Worm (Caenorhabditis elegans) whole organism, late embryonic: Measurements from ENCODE around the gene sre-32.

Experiments used
- C38D4.7 ChIP-seq: fragments of 200-800 bp; sonication (Bioruptor generic); optimal IDR thresholded peaks from 2 replicates; lab custom pipeline; 2018; ENCODE audit warnings: mild to moderate bottlenecking, missing genetic modification characterization, moderate library complexity, missing compliant biosample characterization
- F13H6.1 ChIP-seq: sonication (generic microtip); optimal IDR thresholded peaks from 2 replicates; lab custom pipeline; 2016; ENCODE audit warnings: missing genetic modification characterization, missing compliant biosample characterization
- T23F11.4 ChIP-seq: fragments of 200-800 bp; sonication (Bioruptor generic); optimal IDR thresholded peaks from 2 replicates; lab custom pipeline; 2018; ENCODE audit warnings: mild to moderate bottlenecking, missing genetic modification characterization, missing compliant biosample characterization
- Y22D7AL.16 ChIP-seq: sonication (generic microtip); optimal IDR thresholded peaks from 2 replicates; lab custom pipeline; 2016; ENCODE audit warnings: missing genetic modification characterization, missing compliant biosample characterization
- ahr-1 ChIP-seq: sonication (generic microtip); optimal IDR thresholded peaks from 2 replicates; lab custom pipeline; 2016; ENCODE audit warnings: missing genetic modification characterization, missing compliant biosample characterization
- ceh-19 ChIP-seq: fragments of 200-800 bp; sonication (Bioruptor generic); optimal IDR thresholded peaks from 2 replicates; lab custom pipeline; 2018; ENCODE audit warnings: mild to moderate bottlenecking, missing genetic modification characterization, missing compliant biosample characterization
- ceh-2 ChIP-seq: sonication (generic microtip); optimal IDR thresholded peaks from 2 replicates; lab custom pipeline; 2016; ENCODE audit warnings: missing genotype, missing genetic modification characterization, missing compliant biosample characterization
- ceh-22 ChIP-seq: sonication (generic microtip); optimal IDR thresholded peaks from 2 replicates; lab custom pipeline; 2017; ENCODE audit warnings: missing biosample characterization, missing genetic modification characterization
- ceh-31 ChIP-seq: sonication (generic microtip); optimal IDR thresholded peaks from 2 replicates; lab custom pipeline; 2016; ENCODE audit warnings: missing genetic modification characterization, missing compliant biosample characterization
- ceh-45 ChIP-seq: fragments of 200-800 bp; sonication (Bioruptor generic); IDR thresholded peaks from 2 replicates; pipeline ENCODE4 v1.3.6; 2022; ENCODE audit warnings: missing genetic modification reagents, missing genetic modification characterization, missing compliant biosample characterization
- ceh-9 ChIP-seq: sonication (generic microtip); optimal IDR thresholded peaks from 2 replicates; lab custom pipeline; 2016; ENCODE audit warnings: mild to moderate bottlenecking, missing genetic modification characterization, inconsistent platforms, missing compliant biosample characterization
- dmd-4 ChIP-seq: sonication (generic microtip); optimal IDR thresholded peaks from 2 replicates; lab custom pipeline; 2016; ENCODE audit warnings: borderline replicate concordance, missing genetic modification characterization, missing compliant biosample characterization
- elt-2 ChIP-seq: sonication (generic microtip); optimal IDR thresholded peaks from 2 replicates; lab custom pipeline; 2016; ENCODE audit warnings: missing genetic modification reagents, missing genetic modification characterization, missing compliant biosample characterization
- elt-4 ChIP-seq: sonication (generic microtip); optimal IDR thresholded peaks from 2 replicates; lab custom pipeline; 2016; ENCODE audit warnings: missing genetic modification characterization, missing compliant biosample characterization
- ets-4 ChIP-seq: sonication (generic microtip); optimal IDR thresholded peaks from 2 replicates; lab custom pipeline; 2016; ENCODE audit warnings: missing genetic modification characterization, missing compliant biosample characterization
- fax-1 ChIP-seq: sonication (generic microtip); optimal IDR thresholded peaks from 2 replicates; lab custom pipeline; 2016; ENCODE audit warnings: missing genotype, missing genetic modification characterization, missing compliant biosample characterization
- fkh-10 ChIP-seq: fragments of 150-350 bp; optimal IDR thresholded peaks from 2 replicates; lab custom pipeline; 2014; ENCODE audit warnings: missing biosample characterization, missing genetic modification reagents, missing genetic modification characterization
- gmeb-2 ChIP-seq: sonication (generic microtip); optimal IDR thresholded peaks from 2 replicates; lab custom pipeline; 2016; ENCODE audit warnings: missing genetic modification characterization, inconsistent platforms, missing compliant biosample characterization
- hlh-13 ChIP-seq: fragments of 200-800 bp; sonication (Bioruptor generic); optimal IDR thresholded peaks from 2 replicates; lab custom pipeline; 2018; ENCODE audit warnings: mild to moderate bottlenecking, missing genetic modification characterization, missing compliant biosample characterization
- hlh-15 ChIP-seq: sonication (generic microtip); optimal IDR thresholded peaks from 2 replicates; lab custom pipeline; 2016; ENCODE audit warnings: missing genetic modification characterization, missing compliant biosample characterization
- hlh-30 ChIP-seq: sonication (generic microtip); optimal IDR thresholded peaks from 2 replicates; lab custom pipeline; 2017; ENCODE audit warnings: antibody characterized with exemption, missing genetic modification characterization, missing compliant biosample characterization; ENCODE audit not compliant: insufficient read depth
- hlh-8 ChIP-seq: sonication (generic microtip); optimal IDR thresholded peaks from 2 replicates; lab custom pipeline; 2016; ENCODE audit warnings: missing genotype, missing genetic modification characterization, missing compliant biosample characterization
- lin-11 ChIP-seq: fragments of 200-800 bp; sonication (Bioruptor generic); optimal IDR thresholded peaks from 2 replicates; lab custom pipeline; 2018; ENCODE audit warnings: mild to moderate bottlenecking, missing genetic modification characterization, missing compliant biosample characterization
- nfya-1 ChIP-seq: sonication (generic microtip); optimal IDR thresholded peaks from 2 replicates; lab custom pipeline; 2017; ENCODE audit warnings: missing genetic modification characterization, mild to moderate bottlenecking, missing compliant biosample characterization, antibody characterized with exemption, moderate library complexity
- nhr-11 ChIP-seq: fragments of 150-350 bp; optimal IDR thresholded peaks from 2 replicates; lab custom pipeline; 2014; ENCODE audit warnings: missing biosample characterization, missing genetic modification characterization
- nhr-232 ChIP-seq: sonication (generic microtip); optimal IDR thresholded peaks from 2 replicates; lab custom pipeline; 2016; ENCODE audit warnings: missing genetic modification characterization, missing compliant biosample characterization
- odd-2 ChIP-seq: sonication (generic microtip); optimal IDR thresholded peaks from 2 replicates; lab custom pipeline; 2017; ENCODE audit warnings: antibody characterized with exemption, mild to moderate bottlenecking, missing genetic modification characterization, missing compliant biosample characterization
- pag-3 ChIP-seq: sonication (generic microtip); optimal IDR thresholded peaks from 2 replicates; lab custom pipeline; 2016; ENCODE audit warnings: missing compliant biosample characterization, missing genetic modification characterization, borderline replicate concordance
- pax-1 ChIP-seq: fragments of 150-350 bp; optimal IDR thresholded peaks from 2 replicates; lab custom pipeline; 2014; ENCODE audit warnings: missing biosample characterization, missing genetic modification characterization
- pha-2 ChIP-seq: sonication (generic microtip); optimal IDR thresholded peaks from 2 replicates; lab custom pipeline; 2017; ENCODE audit warnings: mild to moderate bottlenecking, missing genetic modification characterization, missing compliant biosample characterization
- pqm-1 ChIP-seq: sonication (generic microtip); optimal IDR thresholded peaks from 2 replicates; lab custom pipeline; 2016; ENCODE audit warnings: missing genetic modification characterization, missing compliant biosample characterization
- rnt-1 ChIP-seq: sonication (generic microtip); optimal IDR thresholded peaks from 2 replicates; lab custom pipeline; 2016; ENCODE audit warnings: missing genetic modification characterization, missing compliant biosample characterization
- sox-2 ChIP-seq: fragments of 200-800 bp; sonication (Bioruptor generic); IDR thresholded peaks from 2 replicates; pipeline ENCODE4 v1.3.6; 2022; ENCODE audit warnings: missing genetic modification reagents, missing genetic modification characterization, missing compliant biosample characterization
- sox-4 ChIP-seq: sonication (generic microtip); optimal IDR thresholded peaks from 2 replicates; lab custom pipeline; 2017; ENCODE audit warnings: mild to moderate bottlenecking, missing genetic modification characterization, inconsistent platforms, missing compliant biosample characterization
- tbx-2 ChIP-seq: sonication (generic microtip); optimal IDR thresholded peaks from 2 replicates; lab custom pipeline; 2016; ENCODE audit warnings: missing genetic modification characterization, missing compliant biosample characterization
- tbx-7 ChIP-seq: sonication (generic microtip); optimal IDR thresholded peaks from 2 replicates; lab custom pipeline; 2016; ENCODE audit warnings: missing genotype, missing genetic modification characterization, missing compliant biosample characterization
- ttx-3 ChIP-seq: sonication (generic microtip); optimal IDR thresholded peaks from 2 replicates; lab custom pipeline; 2016; ENCODE audit warnings: missing genetic modification reagents, missing genetic modification characterization, missing compliant biosample characterization
- unc-3 ChIP-seq, 2 experiments: fragments of 200-800 bp in 1 of 2; sonication (Bioruptor generic) in 1 of 2; sonication (generic microtip) in 1 of 2; conservative IDR thresholded peaks in 1 of 2; optimal IDR thresholded peaks in 1 of 2; 2 replicates each; pipeline versions ENCODE4 v1.3.6 to Lab custom; 2016 to 2022; ENCODE audit warnings: missing compliant biosample characterization in 2 of 2, missing genetic modification characterization in 2 of 2, missing genetic modification reagents in 1 of 2
- unc-42 ChIP-seq: sonication (generic microtip); optimal IDR thresholded peaks from 2 replicates; lab custom pipeline; 2016; ENCODE audit warnings: missing genotype, missing genetic modification characterization, missing compliant biosample characterization
- ztf-16 ChIP-seq: sonication (generic microtip); optimal IDR thresholded peaks from 2 replicates; lab custom pipeline; 2017; ENCODE audit warnings: missing genetic modification characterization, missing compliant biosample characterization

Gene sre-32

DNA sequence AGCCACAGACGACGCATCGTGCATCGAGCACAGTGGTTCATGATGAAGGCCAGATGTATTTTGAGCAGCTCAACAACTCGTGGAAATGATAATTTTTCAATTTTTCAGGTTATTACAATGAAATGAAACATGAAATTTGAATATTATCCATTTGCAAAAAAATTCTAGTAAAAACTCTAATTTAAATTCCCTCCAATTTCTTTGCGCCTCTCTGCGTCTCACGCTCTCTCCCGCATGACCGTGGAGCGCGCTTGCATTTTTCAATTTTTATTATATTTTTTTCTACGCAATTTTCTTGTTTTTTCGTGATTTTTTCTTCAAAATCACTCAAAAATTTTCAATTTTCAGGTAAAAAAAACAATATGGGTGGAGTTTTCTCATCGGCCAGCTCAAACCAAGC, 2.9 kb upstream of the sre-32 start, which contains the start of gene tag-281 (continued):
- no peak for TF ChIP-seq T23F11.4 (GFP tag; lab: Kevin White, UChicago)
- no peak for TF ChIP-seq ceh-9 (tag; lab: Kevin White, UChicago)
- TF ChIP-seq ceh-31 (tag; lab: Kevin White, UChicago), result peak; percentile 15
- TF ChIP-seq fax-1, result no peak
- TF ChIP-seq hlh-13 (GFP tag; lab: Kevin White, UChicago), result no peak
- TF ChIP-seq ceh-2 (tag; lab: Kevin White, UChicago), result no peak
- peak; percentile 68 for TF ChIP-seq nfya-1 (tag; lab: Kevin White, UChicago)
- no peak for TF ChIP-seq sox-2
- no peak for TF ChIP-seq dmd-4
- TF ChIP-seq Y22D7AL.16 (tag; lab: Kevin White, UChicago), result no peak
- TF ChIP-seq pax-1, result peak; percentile 6
- TF ChIP-seq F13H6.1 (tag; lab: Kevin White, UChicago), result no peak
- TF ChIP-seq pha-2, result no peak
- no peak for TF ChIP-seq C38D4.7
- no peak for TF ChIP-seq pag-3 (tag; lab: Kevin White, UChicago)
- no peak for TF ChIP-seq elt-2 (tag; lab: Kevin White, UChicago)
- no peak for TF ChIP-seq odd-2 (tag; lab: Kevin White, UChicago)
- no peak for TF ChIP-seq lin-11 (tag; lab: Kevin White, UChicago)
- no peak for TF ChIP-seq ttx-3 (tag; lab: Kevin White, UChicago)
- TF ChIP-seq tbx-2 (tag; lab: Kevin White, UChicago), result no peak
- TF ChIP-seq ets-4 (tag; lab: Kevin White, UChicago), result no peak
- TF ChIP-seq gmeb-2, result no peak
- no peak for TF ChIP-seq ceh-19 (GFP tag; lab: Kevin White, UChicago)
- TF ChIP-seq rnt-1, result no peak
- no peak for TF ChIP-seq ztf-16 (tag; lab: Kevin White, UChicago)

DNA sequence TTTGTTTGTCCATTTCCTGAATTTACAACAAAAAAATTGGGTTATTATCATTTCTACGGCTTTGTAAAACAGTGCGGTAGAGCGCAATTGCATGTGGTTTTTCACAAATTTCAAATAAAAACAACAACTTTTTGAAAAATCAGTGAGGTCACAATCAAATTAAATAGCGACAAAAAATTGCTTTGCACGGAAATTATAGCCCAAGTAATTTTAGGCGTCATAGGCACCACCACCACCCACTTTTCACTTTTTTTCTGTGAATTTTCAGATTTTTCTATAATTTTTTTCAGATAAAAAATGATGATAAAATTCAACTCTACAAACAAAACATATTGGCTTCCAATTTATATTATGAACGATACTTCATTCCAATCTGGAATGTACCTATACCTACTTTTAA, 742 bp upstream of the sre-32 start, which contains the start of gene sre-38:
sre-38 (plus strand) TSS at position 301 of the 400 bp plus-strand sequence.
- TF ChIP-seq unc-3 (GFP tag; conservative IDR thresholded peaks at IDR 0.05; lab: Robert Waterston, UW) (no peak), unc-3 (tag; optimal IDR thresholded peaks at IDR 0.05; lab: Kevin White, UChicago) (no peak), ttx-3 (tag; lab: Kevin White, UChicago) (no peak), pax-1 (no peak), C38D4.7 (no peak), nhr-11 (tag; lab: Kevin White, UChicago) (no peak), elt-4 (no peak), hlh-15 (no peak), ahr-1 (tag; lab: Kevin White, UChicago) (no peak), tbx-7 (tag; lab: Kevin White, UChicago) (no peak), sox-4 (tag; lab: Kevin White, UChicago) (no peak), pqm-1 (tag; lab: Kevin White, UChicago) (no peak), sox-2 (no peak), hlh-13 (GFP tag; lab: Kevin White, UChicago) (no peak)

DNA sequence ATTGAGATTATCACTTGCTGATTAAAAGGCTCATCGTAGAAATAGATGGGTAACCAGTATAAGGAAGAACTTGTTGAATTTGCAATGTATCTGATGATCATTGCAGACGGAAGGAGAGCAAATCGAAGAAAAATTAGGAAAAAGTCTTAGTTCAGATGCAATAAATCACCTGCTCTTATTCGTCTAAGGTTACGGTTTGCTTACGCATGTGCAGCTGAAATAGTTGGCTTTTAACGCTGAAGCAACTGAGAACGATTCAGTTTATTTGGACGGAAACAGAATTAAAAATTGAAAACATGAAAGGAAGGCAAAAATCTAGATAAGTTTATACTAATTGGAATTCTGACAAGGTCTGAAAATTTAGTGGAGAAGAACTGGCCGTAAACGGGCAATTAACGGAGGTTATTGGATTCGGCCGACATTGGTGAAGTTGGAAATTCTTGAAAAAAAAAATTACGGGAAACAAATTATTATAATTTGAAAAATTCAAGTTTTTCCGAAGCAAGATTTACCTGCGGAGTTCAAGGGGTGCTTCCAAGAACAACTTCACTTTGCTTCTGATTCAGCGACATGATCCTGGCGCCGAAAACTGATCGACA, 3.7 kb downstream of the sre-32 start, which contains the start of the genes sre-35 and sre-33:
sre-35 (minus strand) TSS at position 101 of the 599 bp plus-strand sequence.
sre-33 (plus strand) TSS at position 549 of the 599 bp plus-strand sequence.
- TF ChIP-seq ceh-45 (GFP tag; lab: Robert Waterston, UW), result no peak
- TF ChIP-seq hlh-30 (tag; lab: Kevin White, UChicago), result no peak
- no peak for TF ChIP-seq fkh-10 (GFP tag; lab: Kevin White, UChicago)
- no peak for TF ChIP-seq unc-42 (tag; lab: Kevin White, UChicago)
- TF ChIP-seq dmd-4, result no peak
- TF ChIP-seq ceh-22, result no peak
- TF ChIP-seq elt-2 (tag; lab: Kevin White, UChicago), result no peak
- no peak for TF ChIP-seq hlh-8 (tag; lab: Kevin White, UChicago)
- no peak for TF ChIP-seq nhr-232 (tag; lab: Kevin White, UChicago)
- no peak for TF ChIP-seq ceh-2 (tag; lab: Kevin White, UChicago)
- TF ChIP-seq, all 69 proteins: peak for 0
